Fruit fly (Drosophila melanogaster): ENCODE results near the gene CG17707.
A peak's percentile ranks its signal among the peaks of the same experiment; 100 is the strongest.

CG17707 gene

dm6 chrX:127350-127768 lies 20.9 kb downstream of the CG17707 start, which contains the start of gene RhoGAP1A:
Gene RhoGAP1A, plus strand, starts transcription at chrX:127449.
- no peak for TF ChIP-seq rgr (GFP tag; optimal IDR thresholded peaks at IDR 0.05)
- TF ChIP-seq sage (GFP tag; optimal IDR thresholded peaks at IDR 0.05), result peak; percentile 28
- TF ChIP-seq CG32264 (GFP tag; optimal IDR thresholded peaks at IDR 0.05), result no peak
- peak; percentile 43 for TF ChIP-seq Hnf4 (GFP tag; optimal IDR thresholded peaks at IDR 0.05)
- peak; percentile 23 for TF ChIP-seq tai (GFP tag; optimal IDR thresholded peaks at IDR 0.05)
- peak; percentile 12 for TF ChIP-seq brk (GFP tag; optimal IDR thresholded peaks at IDR 0.05)
- peak; percentile 41 for TF ChIP-seq woc (GFP tag; optimal IDR thresholded peaks at IDR 0.05)

- TF ChIP-seq Dif (GFP tag; optimal IDR thresholded peaks at IDR 0.05; ENCODE audit: partially characterized antibody), result no peak
- no peak for TF ChIP-seq Vsx2 (GFP tag; optimal IDR thresholded peaks at IDR 0.05; ENCODE audit: partially characterized antibody)
- no peak for TF ChIP-seq sage (GFP tag; optimal IDR thresholded peaks at IDR 0.05)
- TF ChIP-seq CG9705 (GFP tag; optimal IDR thresholded peaks at IDR 0.05), result no peak
- TF ChIP-seq Hr78 (GFP tag; optimal IDR thresholded peaks at IDR 0.05), result no peak
- no peak for TF ChIP-seq ey (GFP tag; optimal IDR thresholded peaks at IDR 0.05)
- no peak for TF ChIP-seq brk (GFP tag; optimal IDR thresholded peaks at IDR 0.05)
- no peak for TF ChIP-seq N (GFP tag; optimal IDR thresholded peaks at IDR 0.05)
- no peak for TF ChIP-seq psq (GFP tag; optimal IDR thresholded peaks at IDR 0.05)
- no peak for TF ChIP-seq GATAd (GFP tag; optimal IDR thresholded peaks at IDR 0.05)
- TF ChIP-seq br (GFP tag; optimal IDR thresholded peaks at IDR 0.05), result no peak
- no peak for TF ChIP-seq Myc (optimal IDR thresholded peaks at IDR 0.05)
- no peak for TF ChIP-seq Hnf4 (GFP tag; optimal IDR thresholded peaks at IDR 0.05)
- TF ChIP-seq CG32264 (GFP tag; optimal IDR thresholded peaks at IDR 0.05), result no peak
- TF ChIP-seq woc (GFP tag; optimal IDR thresholded peaks at IDR 0.05), result no peak
Observed at dm6 chrX:126614-127013, 21.6 kb downstream of the CG17707 start, which contains the start of gene CG17636. Gene CG17636, minus strand, starts transcription at chrX:126714.

DNA sequence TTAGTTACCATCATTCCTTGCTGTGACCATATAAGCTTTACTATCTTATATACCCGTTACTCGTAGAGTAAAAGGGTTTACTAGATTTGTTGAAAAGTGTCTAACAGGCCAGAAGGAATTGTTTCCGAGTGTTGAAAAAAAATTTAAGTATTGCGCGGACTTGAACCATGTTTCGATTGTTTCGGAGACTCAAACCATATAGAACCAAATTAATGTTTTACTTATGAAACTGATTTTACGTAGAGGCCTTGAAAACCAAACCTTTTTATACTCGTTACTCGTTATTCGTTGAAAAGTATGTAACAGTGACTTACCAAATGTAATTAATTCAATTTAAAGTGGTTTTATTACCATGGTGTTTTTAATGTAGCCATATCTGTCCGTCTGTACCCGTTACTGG lies 24.4 kb downstream of the CG17707 start:
- TF ChIP-seq Myc (optimal IDR thresholded peaks at IDR 0.05) (peak; percentile 48), Sp1 (GFP tag; optimal IDR thresholded peaks at IDR 0.05) (no peak)

DNA sequence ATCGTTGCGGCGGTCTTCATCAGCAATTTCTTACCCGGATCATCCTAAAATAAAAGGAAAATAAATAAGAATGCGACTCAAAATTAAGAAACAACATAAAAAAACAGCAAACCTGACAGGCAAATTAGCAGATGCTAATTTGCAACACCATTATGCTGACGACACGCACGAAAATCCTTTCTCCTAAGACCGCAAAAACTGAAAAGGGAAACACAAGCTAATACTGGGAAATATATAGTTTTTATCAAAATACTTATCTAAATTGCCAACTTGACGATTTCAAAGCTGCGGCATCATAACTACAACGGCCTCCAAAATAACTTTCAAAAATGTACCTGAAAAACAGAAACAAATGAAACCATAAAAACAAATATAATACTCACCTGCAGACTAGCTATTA lies 33.2 kb downstream of the CG17707 start:
- no peak for TF ChIP-seq sv (GFP tag; optimal IDR thresholded peaks at IDR 0.05)
- no peak for TF ChIP-seq Hnf4 (GFP tag; optimal IDR thresholded peaks at IDR 0.05)
- TF ChIP-seq tai (GFP tag; optimal IDR thresholded peaks at IDR 0.05), result peak; percentile 77
- TF ChIP-seq brk (GFP tag; optimal IDR thresholded peaks at IDR 0.05), result no peak

Data from whole organism, wandering third instar larva.